Fruit fly (Drosophila melanogaster) whole organism, embryonic: ENCODE measurements around the gene CG4629.

Experiments used
- BEAF-32 ChIP-seq: fragments of 200-800 bp; sonication (Bioruptor generic); optimal IDR thresholded peaks from 3 replicates; lab custom pipeline; 2017; ENCODE audit warnings: missing biosample characterization, missing genetic modification characterization, mild to moderate bottlenecking, moderate library complexity, missing genetic modification reagents
- CG10366 ChIP-seq: fragments of 200-800 bp; sonication (Bioruptor generic); IDR thresholded peaks from 2 replicates; pipeline ENCODE4 v1.3.6; 2022; ENCODE audit warnings: missing biosample characterization, missing genetic modification characterization
- CG11247 ChIP-seq: fragments of 200-800 bp; sonication (Bioruptor generic); IDR thresholded peaks from 2 replicates; pipeline ENCODE4 v1.3.6; 2022; ENCODE audit warnings: missing biosample characterization, missing genetic modification characterization
- CG11696 ChIP-seq: fragments of 200-800 bp; sonication (Bioruptor generic); IDR thresholded peaks from 2 replicates; pipeline ENCODE4 v1.3.6; 2022; ENCODE audit warnings: missing biosample characterization, missing genetic modification characterization
- CG12299 ChIP-seq: fragments of 200-800 bp; sonication (Bioruptor generic); optimal IDR thresholded peaks from 2 replicates; lab custom pipeline; 2018; ENCODE audit warnings: missing biosample characterization, mild to moderate bottlenecking, missing genetic modification characterization
- CG14667 ChIP-seq: fragments of 200-800 bp; sonication (Bioruptor generic); IDR thresholded peaks from 2 replicates; pipeline ENCODE4 v1.3.6; 2022; ENCODE audit warnings: missing biosample characterization, missing genetic modification characterization
- CG1529 ChIP-seq: fragments of 200-800 bp; sonication (Bioruptor generic); optimal IDR thresholded peaks from 3 replicates; lab custom pipeline; 2018; ENCODE audit warnings: missing biosample characterization, missing genetic modification characterization
- CG1602 ChIP-seq: fragments of 200-800 bp; sonication (Bioruptor generic); optimal IDR thresholded peaks from 3 replicates; lab custom pipeline; 2016; ENCODE audit warnings: missing biosample characterization, missing genetic modification characterization
- CG18476 ChIP-seq: fragments of 200-800 bp; sonication (Bioruptor generic); optimal IDR thresholded peaks from 2 replicates; lab custom pipeline; 2016; ENCODE audit warnings: missing biosample characterization, mild to moderate bottlenecking, missing genetic modification characterization
- CG18619 ChIP-seq: fragments of 200-800 bp; sonication (Bioruptor generic); optimal IDR thresholded peaks from 3 replicates; lab custom pipeline; 2017; ENCODE audit warnings: missing biosample characterization, mild to moderate bottlenecking, missing genetic modification characterization
- CG32772 ChIP-seq: fragments of 200-800 bp; sonication (Bioruptor generic); IDR thresholded peaks from 2 replicates; pipeline ENCODE4 v1.3.6; 2022; ENCODE audit warnings: missing biosample characterization, missing genetic modification characterization
- CG4730 ChIP-seq: fragments of 200-800 bp; sonication (Bioruptor generic); IDR thresholded peaks from 2 replicates; pipeline ENCODE4 v1.3.6; 2022; ENCODE audit warnings: missing biosample characterization, missing genetic modification characterization
- CG5180 ChIP-seq: fragments of 200-800 bp; sonication (Bioruptor generic); optimal IDR thresholded peaks from 3 replicates; lab custom pipeline; 2017; ENCODE audit warnings: missing biosample characterization, missing genetic modification characterization, mild to moderate bottlenecking, moderate library complexity, missing genetic modification reagents
- CG6689 ChIP-seq: fragments of 200-800 bp; sonication (Bioruptor generic); IDR thresholded peaks from 2 replicates; pipeline ENCODE4 v1.3.6; 2022; ENCODE audit warnings: missing biosample characterization, missing genetic modification characterization
- CG6765 ChIP-seq: fragments of 200-800 bp; sonication (Bioruptor generic); optimal IDR thresholded peaks from 3 replicates; lab custom pipeline; 2017; ENCODE audit warnings: missing biosample characterization, mild to moderate bottlenecking, missing genetic modification characterization
- CG7357 ChIP-seq: fragments of 200-800 bp; sonication (Bioruptor generic); IDR thresholded peaks from 3 replicates; pipeline ENCODE4 v1.3.6; 2022; ENCODE audit warnings: missing biosample characterization, missing genetic modification characterization
- CG7372 ChIP-seq: fragments of 200-800 bp; sonication (Bioruptor generic); IDR thresholded peaks from 2 replicates; pipeline ENCODE4 v1.3.6; 2022; ENCODE audit warnings: missing biosample characterization, missing genetic modification characterization
- CG7839 ChIP-seq: fragments of 200-800 bp; sonication (Bioruptor generic); optimal IDR thresholded peaks from 3 replicates; lab custom pipeline; 2018; ENCODE audit warnings: missing biosample characterization, mild to moderate bottlenecking, missing genetic modification characterization, moderate library complexity
- CG8089 ChIP-seq: fragments of 200-800 bp; sonication (Bioruptor generic); optimal IDR thresholded peaks from 3 replicates; lab custom pipeline; 2016; ENCODE audit warnings: missing biosample characterization, missing genetic modification characterization
- CG9437 ChIP-seq: fragments of 200-800 bp; sonication (Bioruptor generic); optimal IDR thresholded peaks from 2 replicates; lab custom pipeline; 2018; ENCODE audit warnings: missing biosample characterization, mild to moderate bottlenecking, missing genetic modification characterization
- Dad ChIP-seq: fragments of 200-800 bp; sonication (Bioruptor generic); optimal IDR thresholded peaks from 3 replicates; lab custom pipeline; 2016; ENCODE audit warnings: missing biosample characterization, missing genetic modification characterization
- Deaf1 ChIP-seq: fragments of 200-800 bp; optimal IDR thresholded peaks from 3 replicates; lab custom pipeline; 2019; ENCODE audit warnings: missing biosample characterization, mild to moderate bottlenecking, missing genetic modification characterization, moderate library complexity
- Dek ChIP-seq: fragments of 200-800 bp; sonication (Bioruptor generic); optimal IDR thresholded peaks from 3 replicates; lab custom pipeline; 2019; ENCODE audit warnings: missing biosample characterization, mild to moderate bottlenecking, missing genetic modification characterization, moderate library complexity
- Dip2 ChIP-seq: fragments of 200-800 bp; sonication (Bioruptor generic); IDR thresholded peaks from 2 replicates; pipeline ENCODE4 v1.3.6; 2022; ENCODE audit warnings: missing biosample characterization, missing genetic modification characterization
- E2f2 ChIP-seq: fragments of 200-800 bp; sonication (Bioruptor generic); IDR thresholded peaks from 2 replicates; pipeline ENCODE4 v1.3.6; 2022; ENCODE audit warnings: missing biosample characterization, missing genetic modification characterization
- Ets97D ChIP-seq: fragments of 200-800 bp; sonication (Bioruptor generic); optimal IDR thresholded peaks from 3 replicates; lab custom pipeline; 2016; ENCODE audit warnings: missing biosample characterization, missing genetic modification characterization
- Fer1 ChIP-seq: fragments of 200-800 bp; sonication (Bioruptor generic); optimal IDR thresholded peaks from 2 replicates; lab custom pipeline; 2017; ENCODE audit warnings: missing biosample characterization, mild to moderate bottlenecking, missing genetic modification characterization
- Fer3 ChIP-seq: fragments of 200-800 bp; sonication (Bioruptor generic); optimal IDR thresholded peaks from 2 replicates; lab custom pipeline; 2018; ENCODE audit warnings: missing biosample characterization, mild to moderate bottlenecking, missing genetic modification characterization, moderate library complexity
- Gsc ChIP-seq: fragments of 200-800 bp; sonication (Bioruptor generic); IDR thresholded peaks from 2 replicates; pipeline ENCODE4 v1.3.6; 2022; ENCODE audit warnings: missing biosample characterization, missing genetic modification characterization
- Hr51 ChIP-seq, 2 experiments: fragments of 200-800 bp; sonication (Bioruptor generic); optimal IDR thresholded peaks; 2 replicates in 1 of 2; 3 replicates in 1 of 2; lab custom pipeline; 2016 to 2018; ENCODE audit warnings: missing biosample characterization in 2 of 2, missing genetic modification characterization in 2 of 2, mild to moderate bottlenecking in 1 of 2, moderate library complexity in 1 of 2
- NC2β ChIP-seq: fragments of 200-800 bp; sonication (Bioruptor generic); optimal IDR thresholded peaks from 2 replicates; lab custom pipeline; 2016; ENCODE audit warnings: missing biosample characterization, missing genetic modification characterization
- NFAT ChIP-seq: fragments of 200-800 bp; sonication (Bioruptor generic); IDR thresholded peaks from 2 replicates; pipeline ENCODE4 v1.3.6; 2022; ENCODE audit warnings: missing biosample characterization, missing genetic modification characterization
- Nf-YC ChIP-seq: fragments of 200-800 bp; optimal IDR thresholded peaks from 3 replicates; lab custom pipeline; 2019; ENCODE audit warnings: missing biosample characterization, mild to moderate bottlenecking, missing genetic modification characterization, moderate library complexity
- Ssrp ChIP-seq: fragments of 200-800 bp; sonication (Bioruptor generic); optimal IDR thresholded peaks from 2 replicates; lab custom pipeline; 2018; ENCODE audit warnings: missing biosample characterization, mild to moderate bottlenecking, missing genetic modification characterization, moderate library complexity
- TFAM ChIP-seq: fragments of 200-800 bp; sonication (Bioruptor generic); optimal IDR thresholded peaks from 2 replicates; lab custom pipeline; 2017; ENCODE audit warnings: missing biosample characterization, missing genetic modification characterization, inconsistent platforms
- Xrp1 ChIP-seq: fragments of 200-800 bp; sonication (Bioruptor generic); IDR thresholded peaks from 2 replicates; pipeline ENCODE4 v1.3.6; 2022; ENCODE audit warnings: missing biosample characterization, missing genetic modification characterization
- bigmax ChIP-seq: fragments of 200-800 bp; sonication (Bioruptor generic); optimal IDR thresholded peaks from 2 replicates; lab custom pipeline; 2018; ENCODE audit warnings: missing biosample characterization, mild to moderate bottlenecking, missing genetic modification characterization
- bowl ChIP-seq: fragments of 200-800 bp; sonication (Bioruptor generic); IDR thresholded peaks from 2 replicates; pipeline ENCODE4 v1.3.6; 2022; ENCODE audit warnings: missing biosample characterization, missing genetic modification characterization
- br ChIP-seq: fragments of >200 bp; optimal IDR thresholded peaks from 2 replicates; lab custom pipeline; 2017
- cato ChIP-seq: fragments of 200-800 bp; sonication (Bioruptor generic); optimal IDR thresholded peaks from 2 replicates; lab custom pipeline; 2016; ENCODE audit warnings: missing biosample characterization, missing genetic modification characterization, borderline replicate concordance
- caup ChIP-seq: fragments of 200-800 bp; sonication (Bioruptor generic); optimal IDR thresholded peaks from 3 replicates; lab custom pipeline; 2017; ENCODE audit warnings: missing biosample characterization, mild to moderate bottlenecking, missing genetic modification characterization, moderate library complexity; ENCODE audit not compliant: severe bottlenecking
- ci ChIP-seq: fragments of 200-800 bp; sonication (Bioruptor generic); IDR thresholded peaks from 3 replicates; pipeline ENCODE4 v1.3.6; 2022; ENCODE audit warnings: missing biosample characterization, missing genetic modification characterization
- croc ChIP-seq: fragments of 200-800 bp; sonication (Bioruptor generic); conservative IDR thresholded peaks from 3 replicates; pipeline ENCODE4 v1.3.6; 2022; ENCODE audit warnings: missing biosample characterization, missing genetic modification characterization
- fd102C ChIP-seq: fragments of 200-800 bp; sonication (Bioruptor generic); optimal IDR thresholded peaks from 2 replicates; lab custom pipeline; 2018; ENCODE audit warnings: missing biosample characterization, mild to moderate bottlenecking, missing genetic modification characterization, moderate library complexity
- pita ChIP-seq: fragments of 200-800 bp; sonication (Bioruptor generic); optimal IDR thresholded peaks from 2 replicates; lab custom pipeline; 2017; ENCODE audit warnings: missing biosample characterization, mild to moderate bottlenecking, missing genetic modification characterization
- ranshi ChIP-seq: fragments of 200-800 bp; sonication (Bioruptor generic); IDR thresholded peaks from 2 replicates; pipeline ENCODE4 v1.3.6; 2022; ENCODE audit warnings: missing biosample characterization, missing genetic modification characterization
- sens ChIP-seq: fragments of 200-800 bp; sonication (Bioruptor generic); peaks from one replicate; lab custom pipeline; 2016; ENCODE audit warnings: missing biosample characterization, missing genetic modification characterization
- slbo ChIP-seq: fragments of 200-800 bp; sonication (Bioruptor generic); IDR thresholded peaks from 2 replicates; pipeline ENCODE4 v1.3.6; 2022; ENCODE audit warnings: missing biosample characterization, missing genetic modification characterization
- sna ChIP-seq: fragments of 200-800 bp; sonication (Bioruptor generic); IDR thresholded peaks from 2 replicates; pipeline ENCODE4 v1.3.6; 2022; ENCODE audit warnings: missing biosample characterization, missing genetic modification characterization; ENCODE audit not compliant: partially characterized antibody

Gene CG4629

dm6 chr2L:1144371-1145360, 42.4 kb upstream of the CG4629 start (continued):
- TF ChIP-seq sens, result peak; percentile 93
- no peak for TF ChIP-seq CG11696
- TF ChIP-seq bowl (GFP tag; lab: Robert Waterston, UW), result no peak
- peak; percentile 36 for TF ChIP-seq CG1602
- TF ChIP-seq Deaf1, result peak; percentile 19
- 0 out of 2 replicates have a peak, but pooled peaks have one; percentile 12 for TF ChIP-seq CG32772
- TF ChIP-seq cato (GFP tag; lab: Kevin White, UChicago), result no peak
- TF ChIP-seq CG14667 (GFP tag; lab: Robert Waterston, UW), result no peak
- no peak for TF ChIP-seq CG11247 (GFP tag; lab: Robert Waterston, UW)
- TF ChIP-seq CG7357 (GFP tag; lab: Robert Waterston, UW), result peak; percentile 37; the same call in 1 of the 3 replicates
- no peak for TF ChIP-seq Dip2
- TF ChIP-seq Fer1 (GFP tag; lab: Kevin White, UChicago), result peak; percentile 47
- peak; percentile 53 for TF ChIP-seq Dek (tag; lab: Kevin White, UChicago)
- TF ChIP-seq E2f2 (GFP tag; lab: Robert Waterston, UW), result no peak; the same call in 1 of the 2 replicates
- peak; percentile 42 for TF ChIP-seq CG1529 (GFP tag; lab: Kevin White, UChicago)
- TF ChIP-seq Gsc, result no peak
- peak; percentile 60 for TF ChIP-seq slbo (GFP tag; lab: Robert Waterston, UW)
- TF ChIP-seq croc, result peak; percentile 21; the same call in 2 of the 3 replicates
- no peak for TF ChIP-seq CG18476
- TF ChIP-seq CG18619 (GFP tag; lab: Kevin White, UChicago), result peak; percentile 31
- no peak for TF ChIP-seq BEAF-32 (GFP tag; lab: Kevin White, UChicago)
- no peak for TF ChIP-seq Ets97D (GFP tag; lab: Kevin White, UChicago)
- peak; percentile 9 for TF ChIP-seq Dad
- TF ChIP-seq sna (GFP tag; lab: Robert Waterston, UW), result no peak
- TF ChIP-seq ranshi (GFP tag; lab: Robert Waterston, UW), result peak; percentile 45; the same call in 1 of the 2 replicates
- no peak for TF ChIP-seq br (lab: Kevin White, UChicago)
- no peak for TF ChIP-seq bigmax
- TF ChIP-seq CG10366 (GFP tag; lab: Robert Waterston, UW), result peak; percentile 29
- TF ChIP-seq CG6689 (GFP tag; lab: Robert Waterston, UW), result no peak
- TF ChIP-seq ci, result peak; percentile 69; the same call in 2 of the 3 replicates
- TF ChIP-seq Xrp1 (GFP tag; lab: Robert Waterston, UW), result peak; percentile 63
- peak; percentile 58 for TF ChIP-seq Fer3
- peak in 1 of 2 experiments; percentile 61 for TF ChIP-seq Hr51 (GFP tag; optimal IDR thresholded peaks at IDR 0.05; lab: Kevin White, UChicago)
- TF ChIP-seq CG9437 (GFP tag; lab: Kevin White, UChicago), result no peak
- TF ChIP-seq TFAM (GFP tag; lab: Kevin White, UChicago), result no peak
- no peak for TF ChIP-seq fd102C
- no peak for TF ChIP-seq Nf-YC
- peak; percentile 42 for TF ChIP-seq Ssrp (tag; lab: Kevin White, UChicago)
- no peak for TF ChIP-seq CG7372 (GFP tag; lab: Robert Waterston, UW)
- peak; percentile 8 for TF ChIP-seq NC2β (GFP tag; lab: Kevin White, UChicago)
- TF ChIP-seq CG12299 (tag; lab: Kevin White, UChicago), result no peak
- no peak for TF ChIP-seq CG8089 (GFP tag; lab: Kevin White, UChicago)
- peak; percentile 23 for TF ChIP-seq caup
- no peak for TF ChIP-seq NFAT (GFP tag; lab: Robert Waterston, UW)
- no peak for TF ChIP-seq CG5180 (GFP tag; lab: Kevin White, UChicago)
- TF ChIP-seq CG6765, result no peak
- peak; percentile 67 for TF ChIP-seq CG7839 (tag; lab: Kevin White, UChicago)
- TF ChIP-seq CG4730 (GFP tag; lab: Robert Waterston, UW), result 0 out of 2 replicates have a peak, but pooled peaks have one; percentile 10
- TF ChIP-seq pita (GFP tag; lab: Kevin White, UChicago), result no peak
- TF ChIP-seq, all 482 proteins: peak for 202
